Fruit fly (Drosophila melanogaster): Measurements from ENCODE around the gene CG11857.

- TF ChIP-seq CG6792 (GFP tag; optimal IDR thresholded peaks at IDR 0.05) (no peak), CG11762 (GFP tag; optimal IDR thresholded peaks at IDR 0.05; ENCODE audit: insufficient read depth) (no peak), Hr39 (GFP tag; optimal IDR thresholded peaks at IDR 0.05) (no peak), CG8119 (GFP tag; IDR thresholded peaks at IDR 0.05) (no peak), eg (GFP tag; IDR thresholded peaks at IDR 0.05) (no peak), spab (GFP tag; optimal IDR thresholded peaks at IDR 0.05) (no peak), CG31627 (GFP tag; optimal IDR thresholded peaks at IDR 0.05) (no peak), CG9139 (GFP tag; optimal IDR thresholded peaks at IDR 0.05) (no peak), Gug (GFP tag; IDR thresholded peaks at IDR 0.05) (no peak), Eip93F (GFP tag; optimal IDR thresholded peaks at IDR 0.05) (no peak), salr (GFP tag; optimal IDR thresholded peaks at IDR 0.05) (no peak), acj6 (GFP tag; optimal IDR thresholded peaks at IDR 0.05) (no peak), Met (GFP tag; optimal IDR thresholded peaks at IDR 0.05) (no peak)
Observed at dm6 chr3R:25297678-25298077, 39.0 kb downstream of the CG11857 start, which contains the start of gene CG31097.

Measured in whole organism, prepupa.